Fruit fly (Drosophila melanogaster): ENCODE data around the gene Blos2.

Blos2 gene

DNA sequence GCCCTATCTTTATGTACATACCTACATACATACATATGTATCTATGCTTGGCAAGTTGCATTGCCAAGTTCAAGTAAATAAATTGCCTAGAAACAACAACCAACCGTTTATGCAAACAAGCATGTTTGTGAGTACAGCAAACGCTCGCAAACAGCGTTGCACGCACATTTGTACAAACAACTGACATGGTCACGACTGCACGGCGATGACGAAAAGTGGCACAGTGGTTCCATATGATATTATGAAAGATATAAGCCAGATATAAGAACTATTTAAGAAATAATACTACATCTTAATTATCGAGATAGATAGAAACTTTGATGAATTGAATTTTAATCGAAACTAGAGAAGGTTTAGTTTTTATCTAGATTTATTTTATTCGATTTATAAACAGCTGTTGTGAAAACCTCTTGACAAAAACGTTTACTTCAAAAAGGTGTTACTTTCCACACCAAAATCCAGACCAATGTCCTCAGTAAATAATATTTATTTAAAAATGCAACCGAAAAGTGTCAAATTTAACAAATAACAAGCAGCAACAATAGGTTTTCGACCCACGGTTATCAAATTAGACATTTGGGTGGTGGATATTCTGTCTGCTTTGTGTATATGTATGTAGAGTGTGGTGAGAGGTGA lies 28.6 kb downstream of the Blos2 start (continued):
- TF ChIP-seq CG12299 (tag; optimal IDR thresholded peaks at IDR 0.05) (peak; percentile 80), Hr78 (GFP tag; optimal IDR thresholded peaks at IDR 0.05) (peak in 1 of 2 experiments; percentile 87), zfh2 (GFP tag; optimal IDR thresholded peaks at IDR 0.05) (peak; percentile 46), Lhr (GFP tag; optimal IDR thresholded peaks at IDR 0.05) (peak; percentile 81), CTCF (GFP tag; optimal IDR thresholded peaks at IDR 0.05) (peak; percentile 63), CG14441 (GFP tag; IDR thresholded peaks at IDR 0.05) (peak; percentile 73; the same call in 1 of the 2 replicates), lbe (GFP tag; optimal IDR thresholded peaks at IDR 0.05) (peak; percentile 66), hth (optimal IDR thresholded peaks at IDR 0.05) (no peak), p53 (GFP tag; optimal IDR thresholded peaks at IDR 0.05) (peak; percentile 39), TFAM (GFP tag; optimal IDR thresholded peaks at IDR 0.05) (no peak), CG10979 (tag; optimal IDR thresholded peaks at IDR 0.05) (peak; percentile 95), CG2120 (GFP tag; optimal IDR thresholded peaks at IDR 0.05) (peak; percentile 76), CG6272 (GFP tag; IDR thresholded peaks at IDR 0.05) (peak; percentile 51), Dll (GFP tag; IDR thresholded peaks at IDR 0.05; ENCODE audit: partially characterized antibody) (0 out of 4 replicates have a peak, but pooled peaks have one; percentile 25), btn (GFP tag; optimal IDR thresholded peaks at IDR 0.05) (peak; percentile 70), Bgb (GFP tag; IDR thresholded peaks at IDR 0.05; ENCODE audit: partially characterized antibody) (no peak), cad (GFP tag; optimal IDR thresholded peaks at IDR 0.05) (no peak), crp (GFP tag; optimal IDR thresholded peaks at IDR 0.05) (peak; percentile 27 to 62), wdn (GFP tag; IDR thresholded peaks at IDR 0.05) (no peak), CG7963 (GFP tag; IDR thresholded peaks at IDR 0.05; ENCODE audit: partially characterized antibody) (no peak), CG2875 (GFP tag; optimal IDR thresholded peaks at IDR 0.05) (peak; percentile 90), CG14860 (GFP tag; IDR thresholded peaks at IDR 0.05; ENCODE audit: partially characterized antibody) (peak; percentile 47; the same call in 1 of the 3 replicates), CG14050 (GFP tag; IDR thresholded peaks at IDR 0.05) (peak; percentile 35; the same call in 2 of the 3 replicates), CG12155 (GFP tag; optimal IDR thresholded peaks at IDR 0.05) (peak; percentile 84), hbn (GFP tag; IDR thresholded peaks at IDR 0.05; ENCODE audit: partially characterized antibody) (no peak), Dref (GFP tag; IDR thresholded peaks at IDR 0.05) (no peak), Ptx1 (GFP tag; IDR thresholded peaks at IDR 0.05) (peak; percentile 84), CG14710 (tag; optimal IDR thresholded peaks at IDR 0.05) (peak; percentile 91), CG2889 (GFP tag; IDR thresholded peaks at IDR 0.05) (0 out of 3 replicates have a peak, but pooled peaks have one; percentile 37), Adf1 (GFP tag; IDR thresholded peaks at IDR 0.05) (peak; percentile 51), ap (GFP tag; IDR thresholded peaks at IDR 0.05) (peak; percentile 36), CG7928 (GFP tag; optimal IDR thresholded peaks at IDR 0.05) (peak; percentile 14), CG1792 (GFP tag; optimal IDR thresholded peaks at IDR 0.05) (peak; percentile 77), Dip2 (GFP tag; IDR thresholded peaks at IDR 0.05) (no peak; the same call in 1 of the 2 replicates), cg (GFP tag; optimal IDR thresholded peaks at IDR 0.05) (peak; percentile 54), Abd-B (GFP tag; optimal IDR thresholded peaks at IDR 0.05) (peak; percentile 79), Stat92E (GFP tag; optimal IDR thresholded peaks at IDR 0.05) (peak in 1 of 3 experiments; percentile 87), run (tag; optimal IDR thresholded peaks at IDR 0.05) (peak; percentile 86), psq (GFP tag; optimal IDR thresholded peaks at IDR 0.05) (peak; percentile 75), CG34422 (GFP tag; IDR thresholded peaks at IDR 0.05) (peak; percentile 74), ERR (GFP tag; optimal IDR thresholded peaks at IDR 0.05) (no peak), CG7987 (GFP tag; optimal IDR thresholded peaks at IDR 0.05) (peak; percentile 81), Side (GFP tag; optimal IDR thresholded peaks at IDR 0.05) (peak; percentile 77), dysf (GFP tag; IDR thresholded peaks at IDR 0.05) (peak; percentile 87; the same call in 1 of the 3 replicates), CG11398 (GFP tag; optimal IDR thresholded peaks at IDR 0.05) (peak; percentile 83), CG2678 (tag; optimal IDR thresholded peaks at IDR 0.05) (peak; percentile 95), so (GFP tag; IDR thresholded peaks at IDR 0.05) (peak; percentile 91), CG10543 (GFP tag; optimal IDR thresholded peaks at IDR 0.05) (peak; percentile 65), ab (GFP tag; optimal IDR thresholded peaks at IDR 0.05) (peak; percentile 51)
